Worm (Caenorhabditis elegans) whole organism, early embryonic: Measurements from ENCODE around the gene ugt-55.

Experiments used
- B0310.2 ChIP-seq: sonication (generic microtip); optimal IDR thresholded peaks from 2 replicates; lab custom pipeline; 2016; ENCODE audit warnings: mild to moderate bottlenecking, missing genetic modification characterization, missing compliant biosample characterization
- ama-1 ChIP-seq: fragments of 150-350 bp; optimal IDR thresholded peaks from 2 replicates; lab custom pipeline; 2014
- ceh-13 ChIP-seq: fragments of 200-800 bp; sonication (Bioruptor generic); optimal IDR thresholded peaks from 2 replicates; lab custom pipeline; 2018; ENCODE audit warnings: mild to moderate bottlenecking, missing genetic modification characterization, missing compliant biosample characterization
- flt-1 ChIP-seq: fragments of 200-800 bp; sonication (Bioruptor generic); IDR thresholded peaks from 2 replicates; pipeline ENCODE4 v1.3.6; 2022; ENCODE audit warnings: missing genetic modification characterization, missing compliant biosample characterization
- hmbx-1 ChIP-seq: sonication (generic microtip); optimal IDR thresholded peaks from 2 replicates; lab custom pipeline; 2016; ENCODE audit warnings: mild to moderate bottlenecking, missing genetic modification characterization, missing compliant biosample characterization
- hnd-1 ChIP-seq: sonication (generic microtip); optimal IDR thresholded peaks from 2 replicates; lab custom pipeline; 2016; ENCODE audit warnings: missing genetic modification characterization, missing compliant biosample characterization
- tbx-11 ChIP-seq: fragments of 200-800 bp; sonication (Bioruptor generic); IDR thresholded peaks from 2 replicates; pipeline ENCODE4 v1.3.6; 2022; ENCODE audit warnings: missing genetic modification characterization, missing compliant biosample characterization
- tbx-37 ChIP-seq: fragments of 200-800 bp; sonication (Bioruptor generic); conservative IDR thresholded peaks from 2 replicates; pipeline ENCODE4 v1.3.6; 2022; ENCODE audit warnings: missing genetic modification reagents, missing genetic modification characterization, missing compliant biosample characterization

DNA sequence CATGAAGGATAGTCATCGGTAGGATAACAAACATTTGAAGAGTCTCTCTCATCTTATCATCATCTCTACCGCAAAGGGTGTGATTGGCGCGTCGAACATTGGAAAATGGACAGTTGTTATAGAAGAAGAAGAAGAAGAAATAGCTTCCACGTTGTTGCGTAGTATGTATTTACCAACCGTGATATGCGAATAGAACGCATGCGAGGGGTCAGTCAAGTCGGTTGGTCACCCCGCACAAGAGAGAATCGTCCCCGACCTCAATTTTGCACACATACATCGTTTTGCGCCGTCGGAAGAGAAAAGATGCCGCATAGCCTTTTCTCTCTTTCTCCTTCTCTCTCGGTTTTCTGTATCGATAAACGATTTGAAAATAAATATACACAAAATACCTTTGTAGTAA is 38.5 kb downstream of the ugt-55 start:
- TF ChIP-seq ceh-13 (GFP tag; lab: Kevin White, UChicago) (no peak), tbx-11 (GFP tag; lab: Robert Waterston, UW) (no peak), hnd-1 (no peak), hmbx-1 (tag; lab: Kevin White, UChicago) (no peak), flt-1 (GFP tag; lab: Robert Waterston, UW) (no peak), ama-1 (lab: Kevin White, UChicago) (no peak), tbx-37 (GFP tag; lab: Robert Waterston, UW) (no peak), B0310.2 (tag; lab: Kevin White, UChicago) (no peak)
